Fruit fly (Drosophila melanogaster): ENCODE results near the gene CG12194.
A peak's percentile ranks its signal among the peaks of the same experiment; 100 is the strongest.

The CG12194 gene

dm6 chr2L:4821319-4821717 lies 16.8 kb upstream of the CG12194 start (continued):
- TF ChIP-seq acj6 (GFP tag; optimal IDR thresholded peaks at IDR 0.05) (peak; percentile 60), CG11762 (GFP tag; optimal IDR thresholded peaks at IDR 0.05; ENCODE audit: insufficient read depth) (peak; percentile 79), Hr38 (GFP tag; optimal IDR thresholded peaks at IDR 0.05) (no peak), CG6808 (GFP tag; optimal IDR thresholded peaks at IDR 0.05) (peak; percentile 89), CG34406 (GFP tag; optimal IDR thresholded peaks at IDR 0.05) (peak; percentile 55), lz (GFP tag; optimal IDR thresholded peaks at IDR 0.05) (peak; percentile 27), CG16779 (tag; optimal IDR thresholded peaks at IDR 0.05) (peak; percentile 81), Eip78C (GFP tag) (peak; percentile 97), CG15336 (GFP tag; IDR thresholded peaks at IDR 0.05) (peak; percentile 53), fkh (GFP tag; optimal IDR thresholded peaks at IDR 0.05) (peak; percentile 16), CG7368 (GFP tag; optimal IDR thresholded peaks at IDR 0.05) (peak; percentile 56), CG8632 (GFP tag; optimal IDR thresholded peaks at IDR 0.05) (peak; percentile 66), pdm3 (GFP tag; optimal IDR thresholded peaks at IDR 0.05) (peak; percentile 76), CG3919 (GFP tag; optimal IDR thresholded peaks at IDR 0.05) (peak; percentile 74), cyc (GFP tag; optimal IDR thresholded peaks at IDR 0.05) (peak; percentile 49), salr (GFP tag; optimal IDR thresholded peaks at IDR 0.05) (peak; percentile 52 to 70)

dm6 chr2L:4821757-4822156 lies 16.4 kb upstream of the CG12194 start, which contains the start of gene CG15628:
CG15628 (plus strand) TSS chr2L:4821774.
- TF ChIP-seq CG6276 (GFP tag; optimal IDR thresholded peaks at IDR 0.05) (no peak), Hr39 (GFP tag; optimal IDR thresholded peaks at IDR 0.05) (no peak), Lpt (GFP tag; optimal IDR thresholded peaks at IDR 0.05) (no peak), fd59A (GFP tag; optimal IDR thresholded peaks at IDR 0.05) (no peak), Eip93F (GFP tag; optimal IDR thresholded peaks at IDR 0.05) (no peak), CG6163 (GFP tag; IDR thresholded peaks at IDR 0.05) (no peak), CG11902 (GFP tag; optimal IDR thresholded peaks at IDR 0.05) (no peak), CG8319 (GFP tag; optimal IDR thresholded peaks at IDR 0.05) (no peak), CG10631 (GFP tag; optimal IDR thresholded peaks at IDR 0.05) (no peak), CG1621 (tag; optimal IDR thresholded peaks at IDR 0.05) (no peak), eg (GFP tag; IDR thresholded peaks at IDR 0.05) (no peak), CG6854 (GFP tag; optimal IDR thresholded peaks at IDR 0.05) (no peak), spab (GFP tag; optimal IDR thresholded peaks at IDR 0.05) (no peak), CG4318 (GFP tag; optimal IDR thresholded peaks at IDR 0.05) (no peak), fd85E (GFP tag; optimal IDR thresholded peaks at IDR 0.05) (no peak), CG8119 (GFP tag; IDR thresholded peaks at IDR 0.05) (no peak), CG32006 (GFP tag; optimal IDR thresholded peaks at IDR 0.05) (no peak), CG11294 (GFP tag; IDR thresholded peaks at IDR 0.05) (no peak), Ets96B (tag; optimal IDR thresholded peaks at IDR 0.05) (no peak)

- TF ChIP-seq CG11902 (GFP tag; optimal IDR thresholded peaks at IDR 0.05), result no peak
- TF ChIP-seq esn (GFP tag; optimal IDR thresholded peaks at IDR 0.05), result no peak
- no peak for TF ChIP-seq CG31627 (GFP tag; optimal IDR thresholded peaks at IDR 0.05)
- TF ChIP-seq CG4318 (GFP tag; optimal IDR thresholded peaks at IDR 0.05), result no peak
- no peak for TF ChIP-seq Ets21C (GFP tag; optimal IDR thresholded peaks at IDR 0.05)
- TF ChIP-seq fd85E (GFP tag; optimal IDR thresholded peaks at IDR 0.05), result no peak
Observed at dm6 chr2L:4822258-4822657, 15.9 kb upstream of the CG12194 start.

- TF ChIP-seq CG10631 (GFP tag; optimal IDR thresholded peaks at IDR 0.05) (no peak), fd59A (GFP tag; optimal IDR thresholded peaks at IDR 0.05) (no peak), dac (GFP tag; optimal IDR thresholded peaks at IDR 0.05) (no peak), spab (GFP tag; optimal IDR thresholded peaks at IDR 0.05) (no peak), Sox15 (GFP tag; optimal IDR thresholded peaks at IDR 0.05) (no peak), Ets96B (tag; optimal IDR thresholded peaks at IDR 0.05) (no peak), CG34406 (GFP tag; optimal IDR thresholded peaks at IDR 0.05) (no peak), net (GFP tag; optimal IDR thresholded peaks at IDR 0.05) (no peak), Met (GFP tag; optimal IDR thresholded peaks at IDR 0.05) (no peak), cyc (GFP tag; optimal IDR thresholded peaks at IDR 0.05) (no peak), CG6276 (GFP tag; optimal IDR thresholded peaks at IDR 0.05) (no peak), CG6854 (GFP tag; optimal IDR thresholded peaks at IDR 0.05) (no peak)
Observed at dm6 chr2L:4823797-4824196, 14.3 kb upstream of the CG12194 start.

Measured in whole organism, prepupa.